Fruit fly (Drosophila melanogaster) whole organism, pupa: Measurements from ENCODE around the gene Nepl15.

Source experiments
- CG10348 ChIP-seq: fragments of 200-800 bp; sonication (Bioruptor generic); IDR thresholded peaks from 2 replicates; pipeline ENCODE4 v1.3.6; 2022; ENCODE audit warnings: missing biosample characterization, missing genetic modification characterization
- CG12605 ChIP-seq: fragments of 200-800 bp; sonication (Bioruptor generic); IDR thresholded peaks from 2 replicates; pipeline ENCODE4 v1.3.6; 2022; ENCODE audit warnings: missing biosample characterization, missing genetic modification characterization
- CG13204 ChIP-seq: fragments of 200-800 bp; sonication (Bioruptor generic); optimal IDR thresholded peaks from 2 replicates; lab custom pipeline; 2018; ENCODE audit warnings: missing biosample characterization, mild to moderate bottlenecking, missing genetic modification characterization, moderate library complexity
- CG14655 ChIP-seq: fragments of 200-800 bp; sonication (Bioruptor generic); optimal IDR thresholded peaks from 3 replicates; lab custom pipeline; 2017; ENCODE audit warnings: mild to moderate bottlenecking, missing biosample characterization, missing genetic modification reagents, missing genetic modification characterization
- CG17806 ChIP-seq: fragments of 200-800 bp; sonication (Bioruptor generic); optimal IDR thresholded peaks from 2 replicates; lab custom pipeline; 2018; ENCODE audit warnings: missing biosample characterization, mild to moderate bottlenecking, missing genetic modification characterization, moderate library complexity
- CG32121 ChIP-seq: fragments of 200-800 bp; sonication (Bioruptor generic); IDR thresholded peaks from 2 replicates; pipeline ENCODE4 v1.3.6; 2022; ENCODE audit warnings: missing biosample characterization, missing genetic modification characterization
- CG4496 ChIP-seq: fragments of 200-800 bp; sonication (Bioruptor generic); IDR thresholded peaks from 3 replicates; pipeline ENCODE4 v1.3.6; 2022; ENCODE audit warnings: missing biosample characterization, missing genetic modification characterization
- CG8159 ChIP-seq: fragments of 200-800 bp; sonication (Bioruptor generic); optimal IDR thresholded peaks from 3 replicates; lab custom pipeline; 2018; ENCODE audit warnings: missing biosample characterization, mild to moderate bottlenecking, missing genetic modification characterization, moderate library complexity
- CG8301 ChIP-seq: fragments of 200-800 bp; sonication (Bioruptor generic); optimal IDR thresholded peaks from 2 replicates; lab custom pipeline; 2018; ENCODE audit warnings: missing biosample characterization, mild to moderate bottlenecking, missing genetic modification characterization
- CG9948 ChIP-seq: fragments of 200-800 bp; sonication (Bioruptor generic); optimal IDR thresholded peaks from 2 replicates; lab custom pipeline; 2018; ENCODE audit warnings: missing biosample characterization, mild to moderate bottlenecking, missing genetic modification characterization, moderate library complexity
- D1 ChIP-seq: fragments of 200-800 bp; sonication (Bioruptor generic); optimal IDR thresholded peaks from 2 replicates; lab custom pipeline; 2018; ENCODE audit warnings: missing biosample characterization, mild to moderate bottlenecking, missing genetic modification characterization, moderate library complexity
- EcR ChIP-seq: fragments of 200-800 bp; sonication (Bioruptor generic); optimal IDR thresholded peaks from 3 replicates; lab custom pipeline; 2019; ENCODE audit warnings: missing biosample characterization, missing genetic modification characterization, mild to moderate bottlenecking, moderate library complexity, missing genetic modification reagents
- Ets98B ChIP-seq: fragments of 200-800 bp; sonication (Bioruptor generic); IDR thresholded peaks from 2 replicates; pipeline ENCODE4 v1.3.6; 2022; ENCODE audit warnings: missing biosample characterization, missing genetic modification characterization
- Pif1A ChIP-seq: fragments of 200-800 bp; sonication (Bioruptor generic); optimal IDR thresholded peaks from 3 replicates; lab custom pipeline; 2016; ENCODE audit warnings: missing biosample characterization, missing genetic modification characterization
- Pif1B ChIP-seq: fragments of 200-800 bp; sonication (Bioruptor generic); optimal IDR thresholded peaks from 3 replicates; lab custom pipeline; 2016; ENCODE audit warnings: missing biosample characterization, missing genetic modification characterization
- Snoo ChIP-seq: fragments of 200-800 bp; sonication (Bioruptor generic); optimal IDR thresholded peaks from 3 replicates; lab custom pipeline; 2017; ENCODE audit warnings: missing biosample characterization, mild to moderate bottlenecking, missing genetic modification characterization, inconsistent platforms
- fd96Ca ChIP-seq: fragments of 200-800 bp; sonication (Bioruptor generic); IDR thresholded peaks from 3 replicates; pipeline ENCODE4 v1.3.6; 2022; ENCODE audit warnings: missing biosample characterization, missing genetic modification characterization
- gl ChIP-seq: fragments of 200-800 bp; sonication (Bioruptor generic); optimal IDR thresholded peaks from 2 replicates; lab custom pipeline; 2018; ENCODE audit warnings: missing biosample characterization, mild to moderate bottlenecking, missing genetic modification characterization
- rn ChIP-seq: fragments of 200-800 bp; sonication (Bioruptor generic); IDR thresholded peaks from 2 replicates; pipeline ENCODE4 v1.3.6; 2022; ENCODE audit warnings: missing biosample characterization, missing genetic modification characterization

Nepl15 gene

dm6 chr3R:22780135-22780534 lies 14.2 kb upstream of the Nepl15 start:
- TF ChIP-seq gl (no peak), CG4496 (GFP tag; lab: Robert Waterston, UW) (peak; percentile 34; the same call in 1 of the 3 replicates), CG32121 (GFP tag; lab: Robert Waterston, UW) (0 out of 2 replicates have a peak, but pooled peaks have one; percentile 20)

- TF ChIP-seq CG32121 (GFP tag; lab: Robert Waterston, UW) (no peak), D1 (tag; lab: Kevin White, UChicago) (no peak), CG9948 (tag; lab: Kevin White, UChicago) (no peak), Snoo (tag; lab: Kevin White, UChicago) (no peak), CG13204 (GFP tag; lab: Kevin White, UChicago) (no peak), gl (no peak), CG8159 (tag; lab: Kevin White, UChicago) (no peak), Pif1A (GFP tag; lab: Kevin White, UChicago) (no peak), CG17806 (no peak)
Observed at dm6 chr3R:22776457-22776856, 10.5 kb upstream of the Nepl15 start.

dm6 chr3R:22771670-22772069 lies 5.7 kb upstream of the Nepl15 start, which contains the start of gene CG43095:
CG43095 (minus strand) TSS chr3R:22771770.
- TF ChIP-seq CG17806 = no peak
- no peak for TF ChIP-seq CG14655 (GFP tag; lab: Kevin White, UChicago)
- no peak for TF ChIP-seq CG10348 (GFP tag; lab: Robert Waterston, UW)
- TF ChIP-seq CG12605 = no peak
- no peak for TF ChIP-seq rn (GFP tag; lab: Robert Waterston, UW)
- TF ChIP-seq EcR (GFP tag; lab: Kevin White, UChicago) = no peak
- no peak for TF ChIP-seq CG32121 (GFP tag; lab: Robert Waterston, UW)

- TF ChIP-seq CG32121 (GFP tag; lab: Robert Waterston, UW) (no peak), Pif1A (GFP tag; lab: Kevin White, UChicago) (no peak), Ets98B (no peak), Snoo (tag; lab: Kevin White, UChicago) (no peak)
Observed at dm6 chr3R:22770887-22771286, 4.9 kb upstream of the Nepl15 start, which contains the start of gene CG43094. CG43094 (minus strand) TSS chr3R:22770987.

- TF ChIP-seq CG12605 = no peak
- TF ChIP-seq CG32121 (GFP tag; lab: Robert Waterston, UW) = no peak
- TF ChIP-seq Ets98B = no peak
- TF ChIP-seq Pif1A (GFP tag; lab: Kevin White, UChicago) = no peak
- TF ChIP-seq CG8301 (tag; lab: Kevin White, UChicago) = no peak
- TF ChIP-seq CG10348 (GFP tag; lab: Robert Waterston, UW) = no peak
- TF ChIP-seq rn (GFP tag; lab: Robert Waterston, UW) = no peak
- TF ChIP-seq CG17806 = no peak
- TF ChIP-seq gl = no peak
- TF ChIP-seq Pif1B (GFP tag; lab: Kevin White, UChicago) = no peak
Observed at dm6 chr3R:22770207-22770606, 4.2 kb upstream of the Nepl15 start, which contains the start of gene CG43093. CG43093 (minus strand) TSS chr3R:22770307.

dm6 chr3R:22769567-22769966 lies 3.6 kb upstream of the Nepl15 start, which contains the start of gene CG43092:
CG43092 (minus strand) TSS chr3R:22769667.
- TF ChIP-seq gl (no peak), CG32121 (GFP tag; lab: Robert Waterston, UW) (no peak), CG17806 (no peak), Ets98B (no peak), CG9948 (tag; lab: Kevin White, UChicago) (no peak), D1 (tag; lab: Kevin White, UChicago) (no peak), CG14655 (GFP tag; lab: Kevin White, UChicago) (no peak), Snoo (tag; lab: Kevin White, UChicago) (no peak), fd96Ca (no peak), CG10348 (GFP tag; lab: Robert Waterston, UW) (no peak), Pif1B (GFP tag; lab: Kevin White, UChicago) (no peak), CG8301 (tag; lab: Kevin White, UChicago) (no peak), EcR (GFP tag; lab: Kevin White, UChicago) (no peak), rn (GFP tag; lab: Robert Waterston, UW) (no peak)
- TF ChIP-seq, all 21 proteins: peak for 0

- TF ChIP-seq CG8159 (tag; lab: Kevin White, UChicago) (no peak), CG14655 (GFP tag; lab: Kevin White, UChicago) (no peak), D1 (tag; lab: Kevin White, UChicago) (no peak), CG32121 (GFP tag; lab: Robert Waterston, UW) (no peak), fd96Ca (no peak), rn (GFP tag; lab: Robert Waterston, UW) (no peak), gl (no peak), Ets98B (no peak), CG4496 (GFP tag; lab: Robert Waterston, UW) (no peak), CG10348 (GFP tag; lab: Robert Waterston, UW) (no peak), EcR (GFP tag; lab: Kevin White, UChicago) (no peak), Pif1A (GFP tag; lab: Kevin White, UChicago) (no peak), Pif1B (GFP tag; lab: Kevin White, UChicago) (no peak), Snoo (tag; lab: Kevin White, UChicago) (no peak)
- TF ChIP-seq, all 21 proteins: peak for 0
Observed at dm6 chr3R:22768633-22769032, 2.7 kb upstream of the Nepl15 start, which contains the start of gene CG43091. CG43091 (minus strand) TSS chr3R:22768733.
